Fruit fly (Drosophila melanogaster) whole organism, prepupa: Measurements from ENCODE around the gene Cog7.

Experiments
- CG6792 ChIP-seq: fragments of 200-800 bp; sonication (Bioruptor generic); optimal IDR thresholded peaks from 3 replicates; lab custom pipeline; 2016; ENCODE audit warnings: missing biosample characterization, missing genetic modification characterization
- CG8119 ChIP-seq: fragments of 200-800 bp; sonication (Bioruptor generic); IDR thresholded peaks from 3 replicates; pipeline ENCODE4 v1.3.6; 2022; ENCODE audit warnings: missing biosample characterization, missing genetic modification characterization
- Lpt ChIP-seq: fragments of 200-800 bp; sonication (Bioruptor generic); optimal IDR thresholded peaks from 3 replicates; lab custom pipeline; 2016; ENCODE audit warnings: missing biosample characterization, missing genetic modification characterization
- dsx ChIP-seq: fragments of 200-800 bp; optimal IDR thresholded peaks from 3 replicates; lab custom pipeline; 2019; ENCODE audit warnings: missing biosample characterization, mild to moderate bottlenecking, missing genetic modification characterization, moderate library complexity; ENCODE audit not compliant: poor library complexity, severe bottlenecking
- eg ChIP-seq: fragments of 200-800 bp; sonication (Bioruptor generic); IDR thresholded peaks from 3 replicates; pipeline ENCODE4 v1.3.6; 2022; ENCODE audit warnings: missing biosample characterization, missing genetic modification characterization
- salr ChIP-seq, 2 experiments: fragments of 200-800 bp; sonication (Bioruptor generic); optimal IDR thresholded peaks; 3 replicates each; lab custom pipeline; 2016 to 2018; ENCODE audit warnings: missing biosample characterization in 2 of 2, missing genetic modification characterization in 2 of 2, mild to moderate bottlenecking in 1 of 2

dm6 chr3R:29978595-29978994, 45.7 kb upstream of the Cog7 start:
- TF ChIP-seq salr (GFP tag; optimal IDR thresholded peaks at IDR 0.05; lab: Kevin White, UChicago) (no peak), dsx (GFP tag; lab: Kevin White, UChicago) (no peak), Lpt (GFP tag; lab: Kevin White, UChicago) (no peak), eg (no peak), CG8119 (no peak), CG6792 (GFP tag; lab: Kevin White, UChicago) (peak; percentile 4)
